Fruit fly (Drosophila melanogaster) whole organism, embryonic: Measurements from ENCODE around the gene Ccdc114.

Experiments
- B-H1 ChIP-seq: fragments of 200-800 bp; sonication (Bioruptor generic); IDR thresholded peaks from 3 replicates; pipeline ENCODE4 v1.3.6; 2022; ENCODE audit warnings: missing biosample characterization, missing genetic modification characterization
- Bdp1 ChIP-seq: fragments of 200-800 bp; sonication (Bioruptor generic); optimal IDR thresholded peaks from 3 replicates; lab custom pipeline; 2016; ENCODE audit warnings: missing biosample characterization, missing genetic modification characterization
- CG10209 ChIP-seq: fragments of 200-800 bp; sonication (Bioruptor generic); optimal IDR thresholded peaks from 3 replicates; lab custom pipeline; 2017; ENCODE audit warnings: missing biosample characterization, mild to moderate bottlenecking, missing genetic modification characterization, missing genetic modification reagents
- CG10959 ChIP-seq: fragments of 200-800 bp; sonication (Bioruptor generic); IDR thresholded peaks from 2 replicates; pipeline ENCODE4 v1.3.6; 2022; ENCODE audit warnings: missing biosample characterization, missing genetic modification characterization
- CG12104 ChIP-seq: fragments of 200-800 bp; sonication (Bioruptor generic); optimal IDR thresholded peaks from 3 replicates; lab custom pipeline; 2016; ENCODE audit warnings: missing biosample characterization, missing genetic modification characterization
- CG1233 ChIP-seq: fragments of 200-800 bp; sonication (Bioruptor generic); optimal IDR thresholded peaks from 4 replicates; lab custom pipeline; 2018; ENCODE audit warnings: missing biosample characterization, mild to moderate bottlenecking, missing genetic modification characterization
- CG12744 ChIP-seq: fragments of 200-800 bp; sonication (Bioruptor generic); optimal IDR thresholded peaks from 2 replicates; lab custom pipeline; 2016; ENCODE audit warnings: missing biosample characterization, missing genetic modification characterization
- CG12942 ChIP-seq: fragments of 200-800 bp; sonication (Bioruptor generic); optimal IDR thresholded peaks from 3 replicates; lab custom pipeline; 2016; ENCODE audit warnings: missing biosample characterization, missing genetic modification characterization
- CG13287 ChIP-seq: fragments of 200-800 bp; sonication (Bioruptor generic); IDR thresholded peaks from 2 replicates; pipeline ENCODE4 v1.3.6; 2022; ENCODE audit warnings: missing biosample characterization, missing genetic modification characterization; ENCODE audit not compliant: partially characterized antibody
- CG14710 ChIP-seq: fragments of 200-800 bp; sonication (Bioruptor generic); optimal IDR thresholded peaks from 3 replicates; lab custom pipeline; 2019; ENCODE audit warnings: missing biosample characterization, mild to moderate bottlenecking, missing genetic modification characterization, moderate library complexity
- CG14965 ChIP-seq: fragments of 200-800 bp; sonication (Bioruptor generic); optimal IDR thresholded peaks from 2 replicates; lab custom pipeline; 2016; ENCODE audit warnings: missing biosample characterization, missing genetic modification characterization, borderline replicate concordance
- CG15073 ChIP-seq: fragments of 200-800 bp; sonication (Bioruptor generic); optimal IDR thresholded peaks from 2 replicates; lab custom pipeline; 2016; ENCODE audit warnings: missing biosample characterization, missing genetic modification characterization
- CG15601 ChIP-seq: fragments of 200-800 bp; sonication (Bioruptor generic); optimal IDR thresholded peaks from 3 replicates; lab custom pipeline; 2019; ENCODE audit warnings: missing biosample characterization, mild to moderate bottlenecking, missing genetic modification characterization, moderate library complexity
- CG16815 ChIP-seq: fragments of 200-800 bp; sonication (Bioruptor generic); optimal IDR thresholded peaks from 3 replicates; lab custom pipeline; 2017; ENCODE audit warnings: missing biosample characterization, mild to moderate bottlenecking, missing genetic modification characterization
- CG17359 ChIP-seq: fragments of 200-800 bp; sonication (Bioruptor generic); optimal IDR thresholded peaks from 3 replicates; lab custom pipeline; 2018; ENCODE audit warnings: missing biosample characterization, mild to moderate bottlenecking, missing genetic modification characterization, moderate library complexity
- CG2712 ChIP-seq: fragments of 200-800 bp; optimal IDR thresholded peaks from 3 replicates; lab custom pipeline; 2019; ENCODE audit warnings: missing biosample characterization, mild to moderate bottlenecking, missing genetic modification characterization, moderate library complexity
- CG34376 ChIP-seq: fragments of 200-800 bp; sonication (Bioruptor generic); optimal IDR thresholded peaks from 2 replicates; lab custom pipeline; 2018; ENCODE audit warnings: missing biosample characterization, mild to moderate bottlenecking, missing genetic modification characterization
- CG3726 ChIP-seq: fragments of 200-800 bp; sonication (Bioruptor generic); IDR thresholded peaks from 3 replicates; pipeline ENCODE4, ENCODE4 v1.3.6; 2022; ENCODE audit warnings: missing biosample characterization, missing genetic modification characterization
- CG4282 ChIP-seq: fragments of 200-800 bp; sonication (Bioruptor generic); optimal IDR thresholded peaks from 2 replicates; lab custom pipeline; 2016; ENCODE audit warnings: missing biosample characterization, missing genetic modification characterization
- CG4404 ChIP-seq: fragments of 200-800 bp; sonication (Bioruptor generic); IDR thresholded peaks from 2 replicates; pipeline ENCODE4 v1.3.6; 2022; ENCODE audit warnings: missing biosample characterization, missing genetic modification characterization
- CG6654 ChIP-seq: fragments of 200-800 bp; sonication (Bioruptor generic); optimal IDR thresholded peaks from 2 replicates; lab custom pipeline; 2017; ENCODE audit warnings: missing biosample characterization, mild to moderate bottlenecking, missing genetic modification characterization
- CG6791 ChIP-seq: fragments of 200-800 bp; sonication (Bioruptor generic); IDR thresholded peaks from 3 replicates; pipeline ENCODE4 v1.3.6; 2022; ENCODE audit warnings: missing biosample characterization, missing genetic modification characterization; ENCODE audit not compliant: partially characterized antibody
- CG7786 ChIP-seq: fragments of 200-800 bp; sonication (Bioruptor generic); optimal IDR thresholded peaks from 2 replicates; lab custom pipeline; 2016; ENCODE audit warnings: missing biosample characterization, missing genetic modification characterization
- CG8388 ChIP-seq: fragments of 200-800 bp; sonication (Bioruptor generic); optimal IDR thresholded peaks from 2 replicates; lab custom pipeline; 2019; ENCODE audit warnings: missing biosample characterization, mild to moderate bottlenecking, missing genetic modification characterization, moderate library complexity
- CG9797 ChIP-seq: fragments of 200-800 bp; sonication (Bioruptor generic); optimal IDR thresholded peaks from 3 replicates; lab custom pipeline; 2018; ENCODE audit warnings: missing biosample characterization, mild to moderate bottlenecking, missing genetic modification characterization
- CTCF ChIP-seq: fragments of 200-800 bp; sonication (Bioruptor generic); optimal IDR thresholded peaks from 2 replicates; lab custom pipeline; 2017; ENCODE audit warnings: missing biosample characterization, mild to moderate bottlenecking, missing genetic modification characterization, moderate library complexity
- Drgx ChIP-seq: fragments of 200-800 bp; sonication (Bioruptor generic); IDR thresholded peaks from 2 replicates; pipeline ENCODE4 v1.3.6; 2022; ENCODE audit warnings: missing biosample characterization, missing genetic modification characterization
- Fer3 ChIP-seq: fragments of 200-800 bp; sonication (Bioruptor generic); optimal IDR thresholded peaks from 2 replicates; lab custom pipeline; 2018; ENCODE audit warnings: missing biosample characterization, mild to moderate bottlenecking, missing genetic modification characterization, moderate library complexity
- H15 ChIP-seq: fragments of 200-800 bp; sonication (Bioruptor generic); IDR thresholded peaks from 3 replicates; pipeline ENCODE4 v1.3.6; 2022; ENCODE audit warnings: missing biosample characterization, missing genetic modification characterization
- Hey ChIP-seq: fragments of 200-800 bp; sonication (Bioruptor generic); optimal IDR thresholded peaks from 3 replicates; lab custom pipeline; 2018; ENCODE audit warnings: missing biosample characterization, mild to moderate bottlenecking, missing genetic modification characterization
- Hmr ChIP-seq: fragments of 200-800 bp; sonication (Bioruptor generic); optimal IDR thresholded peaks from 3 replicates; lab custom pipeline; 2017; ENCODE audit warnings: mild to moderate bottlenecking, missing biosample characterization, missing genetic modification reagents, missing genetic modification characterization
- Hr78 ChIP-seq, 2 experiments: fragments of 200-800 bp in 1 of 2; fragments of >200 bp in 1 of 2; sonication (Bioruptor generic) in 1 of 2; optimal IDR thresholded peaks; 2 replicates each; lab custom pipeline; 2017 to 2019; ENCODE audit warnings: missing biosample characterization in 2 of 2, missing genetic modification characterization in 2 of 2, mild to moderate bottlenecking in 1 of 2, moderate library complexity in 1 of 2
- Hsf ChIP-seq: fragments of 200-800 bp; sonication (Bioruptor generic); optimal IDR thresholded peaks from 3 replicates; lab custom pipeline; 2016; ENCODE audit warnings: missing biosample characterization, missing genetic modification characterization
- NFAT ChIP-seq: fragments of 200-800 bp; sonication (Bioruptor generic); IDR thresholded peaks from 2 replicates; pipeline ENCODE4 v1.3.6; 2022; ENCODE audit warnings: missing biosample characterization, missing genetic modification characterization
- Neu2 ChIP-seq: fragments of 200-800 bp; sonication (Bioruptor generic); optimal IDR thresholded peaks from 3 replicates; lab custom pipeline; 2016; ENCODE audit warnings: missing biosample characterization, missing genetic modification characterization, borderline replicate concordance
- Sox100B ChIP-seq: fragments of 200-800 bp; sonication (Bioruptor generic); optimal IDR thresholded peaks from 3 replicates; lab custom pipeline; 2018; ENCODE audit warnings: missing biosample characterization, mild to moderate bottlenecking, missing genetic modification characterization
- TFAM ChIP-seq: fragments of 200-800 bp; sonication (Bioruptor generic); optimal IDR thresholded peaks from 2 replicates; lab custom pipeline; 2017; ENCODE audit warnings: missing biosample characterization, missing genetic modification characterization, inconsistent platforms
- Xbp1 ChIP-seq: fragments of 200-800 bp; sonication (Bioruptor generic); optimal IDR thresholded peaks from 3 replicates; lab custom pipeline; 2016; ENCODE audit warnings: missing biosample characterization, mild to moderate bottlenecking, missing genetic modification characterization
- dimm ChIP-seq: fragments of 200-800 bp; sonication (Bioruptor generic); IDR thresholded peaks from 2 replicates; pipeline ENCODE4 v1.3.6; 2022; ENCODE audit warnings: missing biosample characterization, missing genetic modification characterization
- dmrt11E ChIP-seq: fragments of 200-800 bp; sonication (Bioruptor generic); optimal IDR thresholded peaks from 3 replicates; lab custom pipeline; 2018; ENCODE audit warnings: missing biosample characterization, mild to moderate bottlenecking, missing genetic modification characterization, moderate library complexity
- ems ChIP-seq: fragments of 200-800 bp; sonication (Bioruptor generic); optimal IDR thresholded peaks from 3 replicates; lab custom pipeline; 2016; ENCODE audit warnings: missing biosample characterization, missing genetic modification characterization
- gcm2 ChIP-seq: fragments of 200-800 bp; sonication (Bioruptor generic); optimal IDR thresholded peaks from 2 replicates; lab custom pipeline; 2016; ENCODE audit warnings: missing biosample characterization, missing genetic modification characterization
- kay ChIP-seq: fragments of 200-800 bp; sonication (Bioruptor generic); optimal IDR thresholded peaks from 2 replicates; lab custom pipeline; 2016; ENCODE audit warnings: missing biosample characterization, missing genetic modification characterization
- lmd ChIP-seq: fragments of 200-800 bp; sonication (Bioruptor generic); IDR thresholded peaks from 2 replicates; pipeline ENCODE4 v1.3.6; 2022; ENCODE audit warnings: missing biosample characterization, missing genetic modification characterization
- maf-S ChIP-seq: fragments of 200-800 bp; sonication (Bioruptor generic); optimal IDR thresholded peaks from 2 replicates; lab custom pipeline; 2016; ENCODE audit warnings: missing biosample characterization, missing genetic modification characterization
- shn ChIP-seq: fragments of 200-800 bp; sonication (Bioruptor generic); optimal IDR thresholded peaks from 3 replicates; lab custom pipeline; 2016; ENCODE audit warnings: missing biosample characterization, missing genetic modification characterization
- sna ChIP-seq: fragments of 200-800 bp; sonication (Bioruptor generic); IDR thresholded peaks from 2 replicates; pipeline ENCODE4 v1.3.6; 2022; ENCODE audit warnings: missing biosample characterization, missing genetic modification characterization; ENCODE audit not compliant: partially characterized antibody
- sug ChIP-seq: fragments of 200-800 bp; optimal IDR thresholded peaks from 2 replicates; lab custom pipeline; 2019; ENCODE audit warnings: missing biosample characterization, mild to moderate bottlenecking, missing genetic modification characterization, moderate library complexity
- tio ChIP-seq: fragments of 200-800 bp; sonication (Bioruptor generic); optimal IDR thresholded peaks from 2 replicates; lab custom pipeline; 2017; ENCODE audit warnings: missing biosample characterization, missing genetic modification characterization, inconsistent platforms
- vfl ChIP-seq: fragments of 200-800 bp; sonication (Bioruptor generic); optimal IDR thresholded peaks from 2 replicates; lab custom pipeline; 2016; ENCODE audit warnings: missing biosample characterization, missing genetic modification characterization

Ccdc114 gene

dm6 chr3R:16646952-16647715 is 22.6 kb upstream of the Ccdc114 start, which contains the start of the genes CG10324 and CCT3 (continued):
- no peak for TF ChIP-seq Sox100B (GFP tag; lab: Kevin White, UChicago)
- TF ChIP-seq maf-S (GFP tag; lab: Kevin White, UChicago) = peak; percentile 34
- peak; percentile 65 for TF ChIP-seq CG14710
- peak; percentile 23 for TF ChIP-seq shn (GFP tag; lab: Kevin White, UChicago)
- no peak for TF ChIP-seq dimm
- peak; percentile 71 for TF ChIP-seq CG10209
- TF ChIP-seq CG6791 = peak; percentile 76
- peak; percentile 78 for TF ChIP-seq Fer3 (tag; lab: Kevin White, UChicago)
- TF ChIP-seq CG3726 (GFP tag; lab: Robert Waterston, UW) = no peak
- TF ChIP-seq Hr78 (GFP tag; optimal IDR thresholded peaks at IDR 0.05; lab: Kevin White, UChicago) = no peak
- no peak for TF ChIP-seq CTCF (GFP tag; lab: Kevin White, UChicago)
- peak; percentile 4 for TF ChIP-seq gcm2 (GFP tag; lab: Kevin White, UChicago)
- peak; percentile 55 for TF ChIP-seq lmd (GFP tag; lab: Robert Waterston, UW)
- peak; percentile 51 for TF ChIP-seq CG1233 (GFP tag; lab: Kevin White, UChicago)
- no peak; the same call in 2 of the 3 replicates for TF ChIP-seq H15
- TF ChIP-seq CG14965 = no peak
- TF ChIP-seq CG4404 (GFP tag; lab: Robert Waterston, UW) = 0 out of 2 replicates have a peak, but pooled peaks have one; percentile 17
- no peak for TF ChIP-seq Hey (tag; lab: Kevin White, UChicago)
- no peak for TF ChIP-seq Neu2 (GFP tag; lab: Kevin White, UChicago)
- peak; percentile 31 for TF ChIP-seq CG12942 (GFP tag; lab: Kevin White, UChicago)
- no peak for TF ChIP-seq kay (GFP tag; lab: Kevin White, UChicago)
- peak; percentile 71 for TF ChIP-seq CG2712 (tag; lab: Kevin White, UChicago)
- peak; percentile 70 for TF ChIP-seq Xbp1 (GFP tag; lab: Kevin White, UChicago)
- peak; percentile 77 for TF ChIP-seq sug
- peak; percentile 70 for TF ChIP-seq CG17359 (tag; lab: Kevin White, UChicago)
- peak; percentile 60 for TF ChIP-seq NFAT (GFP tag; lab: Robert Waterston, UW)
- TF ChIP-seq CG7786 = peak; percentile 41
- TF ChIP-seq CG15601 (tag; lab: Kevin White, UChicago) = peak; percentile 42
- TF ChIP-seq Drgx (GFP tag; lab: Robert Waterston, UW) = peak; percentile 67
- peak; percentile 22 for TF ChIP-seq vfl
- peak; percentile 5 for TF ChIP-seq ems
- TF ChIP-seq CG12744 = no peak
- no peak for TF ChIP-seq Bdp1
- TF ChIP-seq CG15073 (GFP tag; lab: Kevin White, UChicago) = no peak
- no peak for TF ChIP-seq CG9797 (GFP tag; lab: Kevin White, UChicago)
- peak; percentile 66 for TF ChIP-seq dmrt11E (tag; lab: Kevin White, UChicago)
- TF ChIP-seq CG8388 = peak; percentile 55
- peak; percentile 66 for TF ChIP-seq Hsf (GFP tag; lab: Kevin White, UChicago)
- no peak for TF ChIP-seq CG6654
- TF ChIP-seq sna (GFP tag; lab: Robert Waterston, UW) = peak; percentile 66
- TF ChIP-seq TFAM (GFP tag; lab: Kevin White, UChicago) = no peak
- peak; percentile 66 for TF ChIP-seq CG12104 (GFP tag; lab: Kevin White, UChicago)
- TF ChIP-seq tio (GFP tag; lab: Kevin White, UChicago) = no peak
- TF ChIP-seq CG13287 (GFP tag; lab: Robert Waterston, UW) = peak; percentile 67
- no peak for TF ChIP-seq Hmr (GFP tag; lab: Kevin White, UChicago)
- TF ChIP-seq CG4282 (GFP tag; lab: Kevin White, UChicago) = no peak
- TF ChIP-seq CG10959 = no peak
- TF ChIP-seq CG34376 (GFP tag; lab: Kevin White, UChicago) = peak; percentile 43
- TF ChIP-seq B-H1 (GFP tag; lab: Robert Waterston, UW) = 0 out of 3 replicates have a peak, but pooled peaks have one; percentile 25
- peak; percentile 52 for TF ChIP-seq CG16815 (GFP tag; lab: Kevin White, UChicago)
